Fruit fly (Drosophila melanogaster) S2 (cell line): Measurements from ENCODE around the gene Grx5.

Experiments
- CG8478 ChIP-seq: fragments of >200 bp; optimal IDR thresholded peaks from 2 replicates; lab custom pipeline; 2018
- CTCF ChIP-seq, 2 experiments: fragments of >200 bp; optimal IDR thresholded peaks; 2 replicates each; lab custom pipeline; 2018

DNA sequence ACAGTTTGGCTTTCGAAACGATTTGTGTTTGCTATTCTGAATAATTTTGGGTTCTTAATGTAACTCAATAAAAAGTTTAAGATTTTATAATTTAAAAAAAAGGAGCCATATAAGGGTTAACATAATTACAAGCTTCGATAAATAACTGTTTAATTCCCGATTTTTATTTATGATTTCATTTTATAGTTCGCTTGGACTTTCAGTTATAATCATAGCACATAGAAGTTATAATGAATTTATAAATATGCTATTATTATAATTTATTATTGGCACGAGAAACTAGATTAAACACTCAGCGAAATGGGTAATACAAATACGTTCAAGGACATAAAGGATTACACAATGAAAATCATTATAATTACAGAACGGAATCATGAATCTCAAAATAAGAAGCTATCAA lies 1.6 kb downstream of the Grx5 start, which contains the start of gene CG14410:
- TF ChIP-seq CTCF (optimal IDR thresholded peaks at IDR 0.05; lab: Kevin White, UChicago) (no peak), CG8478 (no peak)
